Worm (Caenorhabditis elegans): Measurements from ENCODE around the gene C32D5.11.

C32D5.11 gene

DNA sequence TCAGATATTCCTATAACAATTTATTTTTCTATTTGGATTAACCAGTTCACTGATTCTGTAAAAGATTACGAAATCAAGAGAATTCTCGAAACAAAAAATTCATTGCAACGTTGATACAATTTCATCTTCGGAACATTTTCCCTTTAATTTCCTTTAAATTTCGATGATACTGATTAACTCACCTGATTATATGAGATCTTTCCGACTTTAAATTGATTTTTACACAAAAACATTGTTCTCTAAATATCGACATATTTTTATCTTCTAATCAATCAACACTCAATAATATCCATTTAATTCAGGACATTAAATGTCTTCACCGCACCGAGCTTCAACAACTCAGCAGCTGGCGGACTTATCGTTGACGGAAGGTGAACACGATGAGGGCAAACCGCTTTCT, 15.8 kb upstream of the C32D5.11 start, which contains the start of gene lin-23:
Gene lin-23, plus strand, starts transcription at position 301 of the 400 bp plus-strand sequence.
- TF ChIP-seq nhr-11 (tag; optimal IDR thresholded peaks at IDR 0.05) (no peak), nhr-25 (tag; optimal IDR thresholded peaks at IDR 0.05) (peak; percentile 12), ztf-4 (tag; optimal IDR thresholded peaks at IDR 0.05) (no peak)

DNA sequence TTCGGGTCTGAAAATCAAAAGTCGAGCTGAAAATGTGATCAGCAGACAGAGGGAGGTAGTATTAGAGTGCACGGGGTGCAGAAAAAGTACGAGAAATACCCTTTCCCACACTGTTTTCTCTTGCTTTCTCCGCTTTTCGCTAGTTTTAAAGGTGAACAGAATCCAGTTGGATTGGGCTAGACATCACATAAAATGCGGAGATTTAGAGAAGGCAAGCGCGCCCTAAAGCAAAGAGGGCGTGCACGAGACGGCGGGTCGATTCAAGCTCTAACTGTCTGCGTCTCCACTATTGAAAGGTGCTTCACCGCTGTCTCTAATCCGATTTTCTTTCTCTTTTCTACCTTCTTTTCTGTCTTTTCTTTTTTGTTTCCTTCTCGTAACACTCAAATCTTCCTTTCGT, 14.9 kb upstream of the C32D5.11 start:
- no peak for TF ChIP-seq nhr-67 (tag; optimal IDR thresholded peaks at IDR 0.05)
- TF ChIP-seq nhr-77 (tag; optimal IDR thresholded peaks at IDR 0.05), result no peak
- peak; percentile 53 for TF ChIP-seq R02D3.7 (tag; optimal IDR thresholded peaks at IDR 0.05)
- TF ChIP-seq ceh-28 (tag; optimal IDR thresholded peaks at IDR 0.05), result peak; percentile 83
- TF ChIP-seq nhr-23 (tag; optimal IDR thresholded peaks at IDR 0.05), result peak; percentile 82
- TF ChIP-seq pha-4 (tag; optimal IDR thresholded peaks at IDR 0.05), result peak; percentile 83
- TF ChIP-seq fkh-2 (tag; optimal IDR thresholded peaks at IDR 0.05), result no peak
- TF ChIP-seq nhr-12 (tag; optimal IDR thresholded peaks at IDR 0.05), result no peak
- no peak for TF ChIP-seq elt-1 (tag; optimal IDR thresholded peaks at IDR 0.05)
- peak; percentile 35 for TF ChIP-seq egl-5 (tag; optimal IDR thresholded peaks at IDR 0.05)
- TF ChIP-seq mml-1 (tag; optimal IDR thresholded peaks at IDR 0.05), result no peak
- no peak for TF ChIP-seq aly-2 (tag; optimal IDR thresholded peaks at IDR 0.05)
- TF ChIP-seq elt-3 (tag; optimal IDR thresholded peaks at IDR 0.05), result no peak
- TF ChIP-seq jun-1 (tag; optimal IDR thresholded peaks at IDR 0.05), result peak; percentile 51
- TF ChIP-seq lsy-12 (tag; optimal IDR thresholded peaks at IDR 0.05), result peak; percentile 52
- TF ChIP-seq unc-62 (GFP tag; optimal IDR thresholded peaks at IDR 0.05), result no peak
- peak; percentile 85 for TF ChIP-seq mdl-1 (tag; optimal IDR thresholded peaks at IDR 0.05)
- TF ChIP-seq nhr-237 (tag; optimal IDR thresholded peaks at IDR 0.05), result no peak
- TF ChIP-seq ceh-9 (tag; optimal IDR thresholded peaks at IDR 0.05), result no peak
- TF ChIP-seq lin-15B (tag; optimal IDR thresholded peaks at IDR 0.05), result peak; percentile 93
- no peak for TF ChIP-seq nhr-76 (tag; optimal IDR thresholded peaks at IDR 0.05)
- no peak for TF ChIP-seq ceh-16 (tag; optimal IDR thresholded peaks at IDR 0.05)
- TF ChIP-seq nhr-11 (tag; optimal IDR thresholded peaks at IDR 0.05), result peak; percentile 5
- peak; percentile 32 for TF ChIP-seq tbx-2 (tag; optimal IDR thresholded peaks at IDR 0.05)
- TF ChIP-seq elt-2 (tag; optimal IDR thresholded peaks at IDR 0.05), result peak; percentile 70
- peak; percentile 89 for TF ChIP-seq hmg-11 (tag; optimal IDR thresholded peaks at IDR 0.05)
- no peak for TF ChIP-seq eor-1 (tag; optimal IDR thresholded peaks at IDR 0.05)
- no peak for TF ChIP-seq unc-39 (tag; optimal IDR thresholded peaks at IDR 0.05)
- TF ChIP-seq ztf-11 (tag; optimal IDR thresholded peaks at IDR 0.05), result no peak
- TF ChIP-seq sea-2 (GFP tag; optimal IDR thresholded peaks at IDR 0.05), result no peak
- peak; percentile 64 for TF ChIP-seq snpc-4 (tag; optimal IDR thresholded peaks at IDR 0.05)
- TF ChIP-seq skn-1 (tag; optimal IDR thresholded peaks at IDR 0.05), result peak; percentile 4
- peak; percentile 70 for TF ChIP-seq pqm-1 (tag; optimal IDR thresholded peaks at IDR 0.05)
- TF ChIP-seq egl-27 (tag; optimal IDR thresholded peaks at IDR 0.05), result peak; percentile 14
- no peak for TF ChIP-seq daf-12 (tag; optimal IDR thresholded peaks at IDR 0.05)
- peak; percentile 39 for TF ChIP-seq ceh-82 (tag; optimal IDR thresholded peaks at IDR 0.05)
- TF ChIP-seq fkh-10 (GFP tag; optimal IDR thresholded peaks at IDR 0.05), result peak; percentile 25
- TF ChIP-seq nhr-43 (tag; optimal IDR thresholded peaks at IDR 0.05; ENCODE audit: poor library complexity, severe bottlenecking), result peak; percentile 67
- TF ChIP-seq nhr-28 (tag; optimal IDR thresholded peaks at IDR 0.05), result no peak
- no peak for TF ChIP-seq ama-1 (optimal IDR thresholded peaks at IDR 0.05)
- no peak for TF ChIP-seq zag-1 (tag; optimal IDR thresholded peaks at IDR 0.05)
- peak; percentile 83 for TF ChIP-seq lin-39 (tag; optimal IDR thresholded peaks at IDR 0.05)
- peak; percentile 89 for TF ChIP-seq nfya-1 (tag; optimal IDR thresholded peaks at IDR 0.05; ENCODE audit: insufficient read depth)
- no peak for TF ChIP-seq ztf-4 (tag; optimal IDR thresholded peaks at IDR 0.05)
- peak; percentile 92 for TF ChIP-seq nhr-25 (tag; optimal IDR thresholded peaks at IDR 0.05)
- no peak for TF ChIP-seq ZK546.5 (tag; optimal IDR thresholded peaks at IDR 0.05)
- TF ChIP-seq fos-1 (tag; optimal IDR thresholded peaks at IDR 0.05), result no peak
